Worm (Caenorhabditis elegans) whole organism, L4/young adult: ENCODE measurements around the gene C45H4.14.

ENCODE experiments used
- W03F9.2 ChIP-seq: fragments of 150-350 bp; optimal IDR thresholded peaks from 2 replicates; lab custom pipeline; 2014; ENCODE audit warnings: missing biosample characterization, missing genetic modification characterization
- dao-5 ChIP-seq: sonication (generic microtip); optimal IDR thresholded peaks from 2 replicates; lab custom pipeline; 2016; ENCODE audit warnings: missing genotype, missing genetic modification characterization, moderate library complexity, missing compliant biosample characterization
- him-1 ChIP-seq: sonication (generic microtip); optimal IDR thresholded peaks from 2 replicates; lab custom pipeline; 2016; ENCODE audit warnings: missing genotype, missing genetic modification reagents, missing genetic modification characterization, missing compliant biosample characterization

The C45H4.14 gene

DNA sequence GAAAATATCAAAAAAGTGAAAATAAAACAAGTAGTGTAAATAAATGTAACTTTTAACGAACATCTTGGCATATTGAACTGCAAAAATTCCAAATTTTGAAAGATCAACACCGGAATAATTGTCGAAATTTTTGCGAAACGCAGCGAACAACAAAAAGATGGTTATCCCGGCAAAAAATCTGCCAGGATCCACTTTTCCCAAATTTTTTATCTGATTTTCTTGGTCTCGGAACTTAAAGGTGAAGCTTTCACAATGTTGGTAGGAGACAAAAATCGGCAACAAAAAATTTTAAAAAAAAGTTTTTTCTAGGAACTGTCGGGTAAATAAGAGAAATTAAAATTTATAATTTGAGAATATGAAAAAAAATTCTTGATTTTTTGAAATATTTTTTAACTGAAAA is 40.7 kb downstream of the C45H4.14 start, which contains the start of gene bgnt-1.2:
bgnt-1.2 (minus strand) TSS at position 101 of the 400 bp plus-strand sequence.
- TF ChIP-seq W03F9.2 (tag; lab: Kevin White, UChicago), result no peak
- no peak for TF ChIP-seq dao-5 (tag; lab: Kevin White, UChicago)
- TF ChIP-seq him-1 (tag; lab: Kevin White, UChicago), result no peak

DNA sequence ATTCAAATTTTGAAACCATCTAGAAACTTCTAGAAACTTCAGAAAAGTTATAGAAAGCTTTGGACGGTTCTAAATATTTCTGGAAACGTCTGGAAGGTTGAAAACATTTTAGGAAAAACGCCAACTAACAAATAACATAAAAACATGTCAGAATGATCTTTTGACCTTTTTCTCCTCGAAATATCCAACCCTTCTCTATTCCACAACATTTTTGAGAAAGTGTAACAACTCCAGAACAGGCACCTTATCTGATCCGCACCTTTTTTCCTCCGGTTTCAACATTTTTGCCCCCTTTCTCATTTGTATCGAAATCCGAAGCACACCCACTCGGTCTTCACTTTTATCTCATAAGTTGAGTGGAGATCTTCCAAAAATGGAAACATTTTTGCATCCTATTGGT is 48.9 kb downstream of the C45H4.14 start, which contains the start of gene F22F7.3:
F22F7.3 (plus strand) TSS at position 301 of the 400 bp plus-strand sequence.
- TF ChIP-seq W03F9.2 (tag; lab: Kevin White, UChicago) (no peak), him-1 (tag; lab: Kevin White, UChicago) (no peak), dao-5 (tag; lab: Kevin White, UChicago) (no peak)

DNA sequence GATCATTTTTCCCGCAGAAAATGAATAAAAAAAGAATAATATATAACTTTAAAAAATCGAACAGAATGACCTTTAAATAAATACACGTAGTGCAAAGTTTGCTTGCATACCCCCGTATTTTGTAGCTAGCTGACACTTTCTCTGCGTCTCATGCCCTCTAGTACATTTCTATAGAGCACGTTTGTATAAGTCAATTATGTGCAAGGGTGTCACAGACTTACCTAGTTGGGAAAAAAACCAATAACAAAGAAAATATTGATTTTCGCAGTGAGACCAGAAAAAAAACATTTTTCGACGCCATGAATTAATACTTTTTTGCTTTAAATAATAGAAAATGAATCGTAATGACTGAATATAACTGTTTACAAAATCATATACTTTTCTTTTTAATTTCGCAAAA is 49.9 kb downstream of the C45H4.14 start, which contains the start of gene ckb-4:
ckb-4 (minus strand) TSS at position 140 of the 400 bp plus-strand sequence.
- no peak for TF ChIP-seq W03F9.2 (tag; lab: Kevin White, UChicago)
- no peak for TF ChIP-seq dao-5 (tag; lab: Kevin White, UChicago)
- TF ChIP-seq him-1 (tag; lab: Kevin White, UChicago), result no peak
